Worm (Caenorhabditis elegans): ENCODE results near the gene Y119D3B.12.

- no peak for TF ChIP-seq klf-2 (GFP tag; conservative IDR thresholded peaks at IDR 0.05)
- TF ChIP-seq tab-1 (GFP tag; IDR thresholded peaks at IDR 0.05) = no peak
- TF ChIP-seq ztf-23 (GFP tag; IDR thresholded peaks at IDR 0.05) = no peak
- TF ChIP-seq ztf-29 (GFP tag; IDR thresholded peaks at IDR 0.05) = no peak
- TF ChIP-seq flt-1 (GFP tag; IDR thresholded peaks at IDR 0.05) = no peak
Measured at ce11 chrIII:1207027-1207426, 4.7 kb downstream of the Y119D3B.12 start.

Measured in whole organism, midembryonic.